Worm (Caenorhabditis elegans) whole organism, mixed stage, embryonic: ENCODE data around the gene grd-11.

Experiments
- M03D4.4 ChIP-seq: sonication (generic microtip); optimal IDR thresholded peaks from 2 replicates; lab custom pipeline; 2017; ENCODE audit warnings: mild to moderate bottlenecking, missing genetic modification characterization, missing compliant biosample characterization
- bed-3 ChIP-seq: fragments of 200-800 bp; sonication (Bioruptor generic); optimal IDR thresholded peaks from 3 replicates; lab custom pipeline; 2018; ENCODE audit warnings: mild to moderate bottlenecking, missing genetic modification characterization, moderate library complexity, missing compliant biosample characterization
- blmp-1 ChIP-seq: fragments of 150-350 bp; optimal IDR thresholded peaks from 2 replicates; lab custom pipeline; 2014; ENCODE audit warnings: missing biosample characterization, missing genetic modification characterization
- ceh-39 ChIP-seq: fragments of 150-350 bp; optimal IDR thresholded peaks from 2 replicates; lab custom pipeline; 2014; ENCODE audit warnings: missing biosample characterization, missing genetic modification characterization
- ceh-83 ChIP-seq: fragments of 200-800 bp; sonication (Bioruptor generic); optimal IDR thresholded peaks from 2 replicates; lab custom pipeline; 2018; ENCODE audit warnings: mild to moderate bottlenecking, missing genetic modification characterization, missing compliant biosample characterization
- ces-1 ChIP-seq: fragments of 150-350 bp; optimal IDR thresholded peaks from 2 replicates; lab custom pipeline; 2014; ENCODE audit warnings: missing biosample characterization, missing genetic modification reagents, missing genetic modification characterization
- cnd-1 ChIP-seq: fragments of 200-800 bp; sonication (Bioruptor generic); optimal IDR thresholded peaks from 2 replicates; lab custom pipeline; 2018; ENCODE audit warnings: mild to moderate bottlenecking, missing genetic modification characterization, missing compliant biosample characterization
- drap-1 ChIP-seq: fragments of 200-800 bp; sonication (Bioruptor generic); optimal IDR thresholded peaks from 3 replicates; lab custom pipeline; 2018; ENCODE audit warnings: mild to moderate bottlenecking, missing genetic modification characterization, missing compliant biosample characterization
- flh-1 ChIP-seq: fragments of 200-800 bp; sonication (Bioruptor generic); optimal IDR thresholded peaks from 2 replicates; lab custom pipeline; 2018; ENCODE audit warnings: mild to moderate bottlenecking, missing genetic modification characterization, moderate library complexity, missing compliant biosample characterization
- hlh-1 ChIP-seq: fragments of 150-350 bp; optimal IDR thresholded peaks from 2 replicates; lab custom pipeline; 2014; ENCODE audit warnings: missing biosample characterization, missing genetic modification reagents, missing genetic modification characterization
- lin-13 ChIP-seq: fragments of 150-350 bp; optimal IDR thresholded peaks from 2 replicates; lab custom pipeline; 2014; ENCODE audit warnings: missing biosample characterization, missing genetic modification characterization
- lin-32 ChIP-seq: fragments of 200-800 bp; sonication (Bioruptor generic); optimal IDR thresholded peaks from 2 replicates; lab custom pipeline; 2018; ENCODE audit warnings: mild to moderate bottlenecking, missing genetic modification characterization, missing compliant biosample characterization
- lsy-2 ChIP-seq: fragments of 150-350 bp; optimal IDR thresholded peaks from 2 replicates; lab custom pipeline; 2014; ENCODE audit warnings: missing biosample characterization, missing genetic modification characterization
- mab-5 ChIP-seq: fragments of 150-350 bp; optimal IDR thresholded peaks from 2 replicates; lab custom pipeline; 2014; ENCODE audit warnings: missing biosample characterization, missing genetic modification characterization
- mep-1 ChIP-seq: fragments of 150-350 bp; optimal IDR thresholded peaks from 2 replicates; lab custom pipeline; 2017; ENCODE audit warnings: missing biosample characterization, missing genetic modification reagents, missing genetic modification characterization, inconsistent platforms
- mls-2 ChIP-seq: sonication (generic microtip); optimal IDR thresholded peaks from 2 replicates; lab custom pipeline; 2016; ENCODE audit warnings: mild to moderate bottlenecking, missing genetic modification characterization, moderate library complexity, missing compliant biosample characterization
- nhr-12 ChIP-seq: fragments of 150-350 bp; optimal IDR thresholded peaks from 2 replicates; lab custom pipeline; 2014; ENCODE audit warnings: missing biosample characterization, missing genetic modification characterization
- nhr-2 ChIP-seq: fragments of 150-350 bp; optimal IDR thresholded peaks from 2 replicates; lab custom pipeline; 2014; ENCODE audit warnings: missing biosample characterization, missing genetic modification characterization
- nhr-28 ChIP-seq: fragments of 150-350 bp; optimal IDR thresholded peaks from 2 replicates; lab custom pipeline; 2014; ENCODE audit warnings: missing biosample characterization, missing genetic modification characterization
- nhr-76 ChIP-seq: sonication (generic microtip); optimal IDR thresholded peaks from 2 replicates; lab custom pipeline; 2017; ENCODE audit warnings: missing biosample characterization, missing genetic modification characterization
- pha-4 ChIP-seq: fragments of 150-350 bp; optimal IDR thresholded peaks from 2 replicates; lab custom pipeline; 2018; ENCODE audit warnings: missing biosample characterization, missing genetic modification reagents, missing genetic modification characterization
- sem-2 ChIP-seq: fragments of 200-800 bp; sonication (Bioruptor generic); optimal IDR thresholded peaks from 2 replicates; lab custom pipeline; 2018; ENCODE audit warnings: mild to moderate bottlenecking, missing genetic modification characterization, missing compliant biosample characterization
- snpc-4 ChIP-seq: fragments of 150-350 bp; optimal IDR thresholded peaks from 2 replicates; lab custom pipeline; 2014; ENCODE audit warnings: missing biosample characterization, missing genetic modification characterization
- sptf-1 ChIP-seq: sonication (generic microtip); optimal IDR thresholded peaks from 2 replicates; lab custom pipeline; 2017; ENCODE audit warnings: mild to moderate bottlenecking, missing genetic modification characterization, moderate library complexity, missing compliant biosample characterization
- tbx-8 ChIP-seq: fragments of 200-800 bp; sonication (Bioruptor generic); optimal IDR thresholded peaks from 2 replicates; lab custom pipeline; 2018; ENCODE audit warnings: mild to moderate bottlenecking, missing genetic modification characterization, moderate library complexity, missing compliant biosample characterization
- unc-39 ChIP-seq: fragments of 150-350 bp; optimal IDR thresholded peaks from 2 replicates; lab custom pipeline; 2014; ENCODE audit warnings: missing biosample characterization, missing genetic modification characterization
- unc-62 ChIP-seq: fragments of 150-350 bp; optimal IDR thresholded peaks from 2 replicates; lab custom pipeline; 2014; ENCODE audit warnings: missing biosample characterization, missing genetic modification reagents, missing genetic modification characterization
- zip-8 ChIP-seq: fragments of 150-350 bp; optimal IDR thresholded peaks from 2 replicates; lab custom pipeline; 2014; ENCODE audit warnings: missing biosample characterization, missing genetic modification characterization
- ztf-11 ChIP-seq: fragments of 150-350 bp; optimal IDR thresholded peaks from 2 replicates; lab custom pipeline; 2014; ENCODE audit warnings: missing biosample characterization, missing genetic modification characterization

Gene grd-11

ce11 chrV:20356472-20356871 is at the start of gene grd-11:
Gene grd-11 (plus strand): TSS chrV:20356772.
- no peak for TF ChIP-seq snpc-4 (tag; lab: Kevin White, UChicago)
- TF ChIP-seq sem-2 (GFP tag; lab: Kevin White, UChicago) = no peak
- no peak for TF ChIP-seq pha-4 (tag; lab: Kevin White, UChicago)
- no peak for TF ChIP-seq ceh-39 (tag; lab: Kevin White, UChicago)
- TF ChIP-seq zip-8 (tag; lab: Kevin White, UChicago) = no peak
- TF ChIP-seq ztf-11 (tag; lab: Kevin White, UChicago) = no peak
- TF ChIP-seq nhr-28 = no peak
- no peak for TF ChIP-seq M03D4.4 (tag; lab: Kevin White, UChicago)
- no peak for TF ChIP-seq blmp-1
- TF ChIP-seq flh-1 (GFP tag; lab: Kevin White, UChicago) = no peak
- no peak for TF ChIP-seq lsy-2 (tag; lab: Kevin White, UChicago)

DNA sequence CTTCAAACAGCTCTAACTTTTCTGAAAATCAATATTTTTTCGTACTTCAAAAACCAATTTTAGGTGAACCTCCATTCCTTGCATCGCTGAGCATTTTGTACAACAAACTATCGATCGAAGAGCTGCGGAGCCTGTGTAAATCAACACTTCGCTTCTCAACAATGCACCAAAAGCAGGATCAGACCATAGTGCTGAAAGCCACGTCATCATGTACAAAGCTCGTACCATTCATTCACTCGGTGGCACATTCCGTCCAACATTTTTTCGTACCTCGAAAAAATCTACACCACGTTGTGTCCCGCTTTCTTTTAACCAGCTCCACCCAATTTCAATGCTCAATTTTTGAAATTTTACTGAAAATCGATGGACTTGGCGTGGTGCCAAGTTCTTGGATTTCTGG is 46.0 kb upstream of the grd-11 start, which contains the start of gene ZC15.10:
Gene ZC15.10, plus strand, starts transcription at position 162 of the 400 bp plus-strand sequence.
- TF ChIP-seq mls-2 (tag; lab: Kevin White, UChicago) = no peak

DNA sequence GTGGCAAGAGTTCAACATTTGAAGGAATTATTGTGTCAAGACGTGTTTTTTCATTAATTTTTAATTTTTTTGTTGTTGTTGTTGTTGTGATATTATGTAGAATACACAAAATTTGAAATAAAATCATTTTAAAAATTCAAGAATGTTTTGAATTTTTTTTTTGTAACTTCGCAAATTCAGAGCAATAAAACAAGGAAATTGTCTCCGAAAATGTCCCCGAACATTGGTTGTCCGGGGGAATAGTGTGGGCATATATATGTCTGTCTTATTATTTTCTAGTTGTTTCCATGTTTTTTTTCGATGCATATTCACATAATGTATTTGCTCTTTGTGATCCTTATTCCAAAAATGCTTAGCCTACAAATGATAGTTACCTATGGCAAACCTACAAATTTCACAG is 45.1 kb upstream of the grd-11 start, which contains the start of gene clec-262:
Gene clec-262, plus strand, starts transcription at position 301 of the 400 bp plus-strand sequence.
- TF ChIP-seq drap-1 (GFP tag; lab: Kevin White, UChicago) (no peak), nhr-28 (no peak), mls-2 (tag; lab: Kevin White, UChicago) (no peak), hlh-1 (no peak), nhr-12 (no peak), unc-62 (GFP tag; lab: Kevin White, UChicago) (no peak), lsy-2 (tag; lab: Kevin White, UChicago) (no peak), ceh-39 (tag; lab: Kevin White, UChicago) (no peak), sem-2 (GFP tag; lab: Kevin White, UChicago) (no peak), mep-1 (no peak), lin-32 (GFP tag; lab: Kevin White, UChicago) (no peak), snpc-4 (tag; lab: Kevin White, UChicago) (no peak), lin-13 (no peak), unc-39 (tag; lab: Kevin White, UChicago) (no peak), sptf-1 (tag; lab: Kevin White, UChicago) (no peak), pha-4 (tag; lab: Kevin White, UChicago) (no peak), cnd-1 (tag; lab: Kevin White, UChicago) (no peak), nhr-76 (tag; lab: Kevin White, UChicago) (no peak), ceh-83 (GFP tag; lab: Kevin White, UChicago) (no peak)
- TF ChIP-seq, all 35 proteins: peak for 0

DNA sequence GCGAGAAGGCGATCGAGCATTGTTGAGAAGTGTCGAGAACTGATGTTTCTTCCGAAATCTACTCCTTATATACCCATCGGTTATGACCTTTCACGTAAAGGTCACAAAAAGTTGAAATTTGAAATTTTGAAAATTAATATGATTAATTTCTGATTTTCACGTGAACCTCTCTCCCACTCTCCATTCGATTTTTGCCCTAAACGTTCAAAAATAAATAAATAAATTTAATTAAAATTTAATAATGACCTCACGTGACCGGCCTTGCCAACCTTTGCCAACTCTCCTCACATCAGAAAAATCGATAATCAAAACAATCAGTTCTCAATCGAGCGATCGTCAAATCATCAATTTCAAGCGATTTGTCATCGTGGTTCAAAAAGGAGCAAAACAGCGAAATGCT is 39.1 kb upstream of the grd-11 start, which contains the start of gene Y113G7C.1:
Gene Y113G7C.1, plus strand, starts transcription at position 301 of the 400 bp plus-strand sequence.
- TF ChIP-seq lin-13 = no peak

- TF ChIP-seq ceh-39 (tag; lab: Kevin White, UChicago) (no peak), nhr-2 (tag; lab: Kevin White, UChicago) (no peak), bed-3 (GFP tag; lab: Kevin White, UChicago) (no peak), unc-39 (tag; lab: Kevin White, UChicago) (no peak), mab-5 (tag; lab: Kevin White, UChicago) (no peak)
Measured at ce11 chrV:20325417-20325816, 31.2 kb upstream of the grd-11 start, which contains the start of gene Y38H6A.1. Gene Y38H6A.1 (plus strand): TSS chrV:20325717.

ce11 chrV:20335264-20335663 is 21.3 kb upstream of the grd-11 start, which contains the start of gene Y38H6A.5:
Gene Y38H6A.5 (minus strand): TSS chrV:20335364.
- TF ChIP-seq lin-32 (GFP tag; lab: Kevin White, UChicago) (no peak), mab-5 (tag; lab: Kevin White, UChicago) (no peak), sem-2 (GFP tag; lab: Kevin White, UChicago) (no peak)

ce11 chrV:20338020-20338419 is 18.6 kb upstream of the grd-11 start:
- TF ChIP-seq ces-1 (GFP tag; lab: Kevin White, UChicago) (peak; percentile 76), tbx-8 (no peak)
